Worm (Caenorhabditis elegans) whole organism, young adult: ENCODE measurements around the gene C18D4.3.

Source experiments
- B0035.1 ChIP-seq: sonication (generic microtip); optimal IDR thresholded peaks from 2 replicates; lab custom pipeline; 2016; ENCODE audit warnings: missing genetic modification characterization, mild to moderate bottlenecking, missing compliant biosample characterization, missing genotype, missing genetic modification reagents
- B0261.1 ChIP-seq: sonication (generic microtip); optimal IDR thresholded peaks from 2 replicates; lab custom pipeline; 2016; ENCODE audit warnings: mild to moderate bottlenecking, missing genetic modification characterization, moderate library complexity, missing compliant biosample characterization
- F22D6.2 ChIP-seq: sonication (generic microtip); optimal IDR thresholded peaks from 2 replicates; lab custom pipeline; 2016; ENCODE audit warnings: mild to moderate bottlenecking, missing genetic modification characterization, missing compliant biosample characterization
- F37B4.10 ChIP-seq: fragments of 200-800 bp; sonication (Bioruptor generic); IDR thresholded peaks from 2 replicates; pipeline ENCODE4 v1.3.6; 2022; ENCODE audit warnings: missing genetic modification characterization, missing compliant biosample characterization
- F55B11.4 ChIP-seq: sonication (generic microtip); optimal IDR thresholded peaks from 2 replicates; lab custom pipeline; 2016; ENCODE audit warnings: missing compliant biosample characterization, missing genetic modification characterization, borderline replicate concordance; ENCODE audit not compliant: insufficient read depth
- K12H6.12 ChIP-seq: fragments of 200-800 bp; sonication (Bioruptor generic); optimal IDR thresholded peaks from 2 replicates; lab custom pipeline; 2018; ENCODE audit warnings: mild to moderate bottlenecking, missing genetic modification characterization, missing compliant biosample characterization
- Y53G8AR.9 ChIP-seq: fragments of 200-800 bp; sonication (Bioruptor generic); conservative IDR thresholded peaks from 2 replicates; pipeline ENCODE4 v1.3.6; 2022; ENCODE audit warnings: missing genetic modification reagents, missing genetic modification characterization, missing compliant biosample characterization
- Y95B8A.8 ChIP-seq: fragments of 200-800 bp; sonication (Bioruptor generic); IDR thresholded peaks from 2 replicates; pipeline ENCODE4 v1.3.6; 2022; ENCODE audit warnings: missing genetic modification reagents, missing genetic modification characterization, missing compliant biosample characterization
- aptf-3 ChIP-seq: fragments of 200-800 bp; sonication (Bioruptor generic); IDR thresholded peaks from 2 replicates; pipeline ENCODE4 v1.3.6; 2022; ENCODE audit warnings: missing genetic modification characterization, missing compliant biosample characterization
- athp-1 ChIP-seq: sonication (generic microtip); optimal IDR thresholded peaks from 2 replicates; lab custom pipeline; 2017; ENCODE audit warnings: mild to moderate bottlenecking, missing genetic modification characterization, missing compliant biosample characterization
- attf-5 ChIP-seq: fragments of 200-800 bp; sonication (Bioruptor generic); optimal IDR thresholded peaks from 2 replicates; lab custom pipeline; 2018; ENCODE audit warnings: mild to moderate bottlenecking, missing genetic modification characterization, missing compliant biosample characterization
- bed-1 ChIP-seq: fragments of 200-800 bp; sonication (Bioruptor generic); IDR thresholded peaks from 2 replicates; pipeline ENCODE4 v1.3.6; 2022; ENCODE audit warnings: missing genetic modification reagents, missing genetic modification characterization, missing compliant biosample characterization
- bed-2 ChIP-seq: fragments of 200-800 bp; sonication (Bioruptor generic); IDR thresholded peaks from 2 replicates; pipeline ENCODE4 v1.3.6; 2022; ENCODE audit warnings: missing genetic modification reagents, missing genetic modification characterization, missing compliant biosample characterization
- ccch-3 ChIP-seq: fragments of 200-800 bp; sonication (Bioruptor generic); optimal IDR thresholded peaks from 2 replicates; lab custom pipeline; 2018; ENCODE audit warnings: mild to moderate bottlenecking, missing genetic modification characterization, missing compliant biosample characterization
- cebp-1 ChIP-seq, 2 experiments: fragments of 200-800 bp in 1 of 2; sonication (Bioruptor generic) in 1 of 2; sonication (generic microtip) in 1 of 2; IDR thresholded peaks in 1 of 2; optimal IDR thresholded peaks in 1 of 2; 2 replicates each; pipeline versions ENCODE4 v1.3.6 to Lab custom; 2017 to 2022; ENCODE audit warnings: missing compliant biosample characterization in 2 of 2, missing genetic modification characterization in 2 of 2, mild to moderate bottlenecking in 1 of 2, missing genetic modification reagents in 1 of 2, moderate library complexity in 1 of 2
- dox-1 ChIP-seq: fragments of 200-800 bp; sonication (Bioruptor generic); IDR thresholded peaks from 2 replicates; pipeline ENCODE4 v1.3.6; 2022; ENCODE audit warnings: missing genetic modification reagents, missing genetic modification characterization, missing compliant biosample characterization
- egrh-3 ChIP-seq: fragments of 200-800 bp; sonication (Bioruptor generic); IDR thresholded peaks from 2 replicates; pipeline ENCODE4 v1.3.6; 2022; ENCODE audit warnings: missing genetic modification reagents, missing genetic modification characterization, missing compliant biosample characterization
- him-1 ChIP-seq: sonication (generic microtip); optimal IDR thresholded peaks from 2 replicates; lab custom pipeline; 2016; ENCODE audit warnings: missing genotype, missing genetic modification reagents, missing genetic modification characterization, missing compliant biosample characterization
- hlh-12 ChIP-seq: sonication (generic microtip); optimal IDR thresholded peaks from 2 replicates; lab custom pipeline; 2016; ENCODE audit warnings: missing genetic modification characterization, missing compliant biosample characterization
- hmg-1.2 ChIP-seq: fragments of 200-800 bp; sonication (Bioruptor generic); IDR thresholded peaks from 2 replicates; pipeline ENCODE4 v1.3.6; 2022; ENCODE audit warnings: missing genetic modification reagents, missing genetic modification characterization, missing compliant biosample characterization
- hmg-20 ChIP-seq: fragments of 200-800 bp; sonication (Bioruptor generic); IDR thresholded peaks from 2 replicates; pipeline ENCODE4 v1.3.6; 2022; ENCODE audit warnings: missing genetic modification reagents, missing genetic modification characterization, missing compliant biosample characterization
- hsf-1 ChIP-seq: fragments of 200-800 bp; sonication (Bioruptor generic); IDR thresholded peaks from 2 replicates; pipeline ENCODE4 v1.3.6; 2022; ENCODE audit warnings: missing genetic modification reagents, missing genetic modification characterization, missing compliant biosample characterization
- lin-35 ChIP-seq, 3 experiments: fragments of 150-350 bp in 2 of 3; sonication (generic microtip) in 1 of 3; optimal IDR thresholded peaks; 2 replicates each; lab custom pipeline; 2014 to 2018; ENCODE audit warnings: missing biosample characterization in 3 of 3, missing genetic modification characterization in 3 of 3, missing genetic modification reagents in 3 of 3
- lsy-27 ChIP-seq: sonication (generic microtip); optimal IDR thresholded peaks from 2 replicates; lab custom pipeline; 2017; ENCODE audit warnings: missing genetic modification characterization, mild to moderate bottlenecking, missing compliant biosample characterization, antibody characterized with exemption, missing genotype, borderline replicate concordance; ENCODE audit not compliant: insufficient read depth
- nhr-27 ChIP-seq: fragments of 200-800 bp; sonication (Bioruptor generic); optimal IDR thresholded peaks from 2 replicates; lab custom pipeline; 2018; ENCODE audit warnings: mild to moderate bottlenecking, missing genetic modification characterization, moderate library complexity, missing compliant biosample characterization
- rec-8 ChIP-seq, 2 experiments: sonication (generic microtip); optimal IDR thresholded peaks; 2 replicates each; lab custom pipeline; 2016; ENCODE audit warnings: mild to moderate bottlenecking in 2 of 2, missing genetic modification characterization in 2 of 2, missing genetic modification reagents in 2 of 2, missing genotype in 2 of 2, missing biosample characterization in 1 of 2, missing compliant biosample characterization in 1 of 2, moderate library complexity in 1 of 2
- snpc-1.1 ChIP-seq: sonication (generic microtip); optimal IDR thresholded peaks from 2 replicates; lab custom pipeline; 2017; ENCODE audit warnings: missing genetic modification characterization, mild to moderate bottlenecking, missing compliant biosample characterization, antibody characterized with exemption, moderate library complexity, missing genotype, missing genetic modification reagents; ENCODE audit not compliant: insufficient read depth
- snpc-1.3 ChIP-seq: sonication (generic microtip); optimal IDR thresholded peaks from 2 replicates; lab custom pipeline; 2017; ENCODE audit warnings: missing genetic modification characterization, mild to moderate bottlenecking, missing compliant biosample characterization, antibody characterized with exemption, moderate library complexity, missing genotype, missing genetic modification reagents; ENCODE audit not compliant: insufficient read depth
- tbp1 ChIP-seq: fragments of 200-800 bp; sonication (Bioruptor generic); optimal IDR thresholded peaks from 2 replicates; lab custom pipeline; 2018; ENCODE audit warnings: mild to moderate bottlenecking, missing genetic modification characterization, missing compliant biosample characterization
- unc-130 ChIP-seq: sonication (generic microtip); optimal IDR thresholded peaks from 2 replicates; lab custom pipeline; 2016; ENCODE audit warnings: missing genetic modification reagents, missing genetic modification characterization, missing compliant biosample characterization
- zim-3 ChIP-seq: sonication (generic microtip); optimal IDR thresholded peaks from 2 replicates; lab custom pipeline; 2017; ENCODE audit warnings: mild to moderate bottlenecking, missing genetic modification characterization, moderate library complexity, missing compliant biosample characterization
- ztf-22 ChIP-seq: fragments of 200-800 bp; sonication (Bioruptor generic); optimal IDR thresholded peaks from 2 replicates; lab custom pipeline; 2018; ENCODE audit warnings: mild to moderate bottlenecking, missing genetic modification characterization, moderate library complexity, missing compliant biosample characterization
- ztf-26 ChIP-seq: sonication (generic microtip); optimal IDR thresholded peaks from 2 replicates; lab custom pipeline; 2017; ENCODE audit warnings: missing genetic modification characterization, missing compliant biosample characterization
- ztf-28 ChIP-seq: fragments of 200-800 bp; sonication (Bioruptor generic); IDR thresholded peaks from 2 replicates; pipeline ENCODE4 v1.3.6; 2022; ENCODE audit warnings: missing genetic modification reagents, missing genetic modification characterization, missing compliant biosample characterization

Gene C18D4.3

ce11 chrV:17532686-17533085 lies at the start of gene C18D4.3:
Gene C18D4.3 (minus strand): TSS chrV:17532786.
- TF ChIP-seq bed-2 (GFP tag; lab: Robert Waterston, UW) (no peak), egrh-3 (no peak), B0035.1 (no peak), unc-130 (GFP tag; lab: Kevin White, UChicago) (no peak), B0261.1 (tag; lab: Kevin White, UChicago) (no peak), cebp-1 (GFP tag; IDR thresholded peaks at IDR 0.05; lab: Robert Waterston, UW) (no peak), cebp-1 (tag; optimal IDR thresholded peaks at IDR 0.05; lab: Kevin White, UChicago) (no peak), F22D6.2 (tag; lab: Kevin White, UChicago) (no peak), ccch-3 (GFP tag; lab: Kevin White, UChicago) (no peak), tbp1 (GFP tag; lab: Kevin White, UChicago) (no peak), aptf-3 (no peak), ztf-22 (GFP tag; lab: Kevin White, UChicago) (no peak), ztf-26 (tag; lab: Kevin White, UChicago) (no peak), hmg-1.2 (GFP tag; lab: Robert Waterston, UW) (no peak)

ce11 chrV:17580017-17580416 lies 47.4 kb upstream of the C18D4.3 start:
- TF ChIP-seq dox-1 (no peak), lsy-27 (tag; lab: Kevin White, UChicago) (no peak), hlh-12 (tag; lab: Kevin White, UChicago) (no peak), Y53G8AR.9 (GFP tag; lab: Robert Waterston, UW) (no peak), hsf-1 (GFP tag; lab: Robert Waterston, UW) (no peak), rec-8 (tag; optimal IDR thresholded peaks at IDR 0.05; lab: Kevin White, UChicago) (no peak), F55B11.4 (no peak), athp-1 (no peak), snpc-1.1 (no peak)

ce11 chrV:17566850-17567249 lies 34.3 kb upstream of the C18D4.3 start, which contains the start of gene C38D9.2:
Gene C38D9.2 (plus strand): TSS chrV:17567150.
- TF ChIP-seq K12H6.12 (tag; lab: Kevin White, UChicago) (no peak), him-1 (tag; lab: Kevin White, UChicago) (no peak), F37B4.10 (GFP tag; lab: Robert Waterston, UW) (no peak), lin-35 (GFP tag; optimal IDR thresholded peaks at IDR 0.05; lab: Kevin White, UChicago) (no peak), nhr-27 (tag; lab: Kevin White, UChicago) (no peak), F55B11.4 (no peak), zim-3 (tag; lab: Kevin White, UChicago) (no peak), ztf-28 (GFP tag; lab: Robert Waterston, UW) (no peak), attf-5 (GFP tag; lab: Kevin White, UChicago) (no peak)

ce11 chrV:17565903-17566302 lies 33.3 kb upstream of the C18D4.3 start, which contains the start of gene fbxa-171:
Gene fbxa-171 (minus strand): TSS chrV:17566003.
- no peak for TF ChIP-seq B0261.1 (tag; lab: Kevin White, UChicago)
- no peak for TF ChIP-seq bed-1 (GFP tag; lab: Robert Waterston, UW)
- no peak for TF ChIP-seq snpc-1.3 (tag; lab: Kevin White, UChicago)
- TF ChIP-seq aptf-3: no peak
- TF ChIP-seq Y95B8A.8: no peak
- no peak for TF ChIP-seq hmg-20
